Fruit fly (Drosophila melanogaster): ENCODE results near the gene Tet.

DNA sequence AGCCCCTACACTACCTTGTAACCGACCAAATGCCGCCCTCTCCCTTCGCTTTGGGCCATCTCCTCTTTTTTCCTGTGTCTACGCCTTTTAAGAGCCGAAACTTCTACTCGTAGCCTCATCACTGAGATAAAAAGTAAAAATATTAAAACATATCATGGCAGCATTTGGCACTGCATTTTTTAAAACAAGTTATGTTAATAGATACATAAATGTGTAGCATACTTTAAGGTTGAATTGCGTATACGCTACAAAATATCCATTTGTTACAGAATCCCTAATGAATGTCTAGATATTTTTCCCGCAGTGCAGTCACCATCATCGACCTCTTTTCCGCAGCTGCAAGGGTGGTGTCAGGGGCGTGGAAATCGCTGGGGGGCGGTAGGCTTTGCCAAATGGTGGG is 56.0 kb downstream of the Tet start:
- TF ChIP-seq ttk (optimal IDR thresholded peaks at IDR 0.05), result no peak
- TF ChIP-seq psq (optimal IDR thresholded peaks at IDR 0.05), result no peak
- TF ChIP-seq h (optimal IDR thresholded peaks at IDR 0.05), result no peak
- no peak for TF ChIP-seq insv (optimal IDR thresholded peaks at IDR 0.05)

Data from Kc167 (cell line).